Worm (Caenorhabditis elegans): Measurements from ENCODE around the gene lact-8.

DNA sequence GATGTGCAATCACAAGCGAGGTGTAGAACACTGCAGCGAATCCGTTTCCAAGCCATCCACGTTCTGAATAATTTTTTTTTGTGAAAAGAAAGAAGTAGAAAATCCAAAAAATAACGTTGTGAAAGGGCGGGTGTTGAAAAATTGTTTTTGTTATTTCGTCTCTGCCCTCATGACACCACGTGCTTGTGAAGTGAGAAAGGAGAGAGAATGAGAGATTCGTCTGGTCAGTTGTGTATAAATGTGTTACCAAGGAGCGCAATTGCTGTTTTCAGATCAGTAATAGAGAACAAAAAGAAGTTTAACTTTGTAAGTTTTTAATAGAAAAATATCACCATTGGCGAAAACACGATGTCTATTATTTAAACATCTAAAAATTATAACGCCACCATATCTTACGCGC, 27.8 kb upstream of the lact-8 start:
- no peak for TF ChIP-seq ama-1 (optimal IDR thresholded peaks at IDR 0.05)
- TF ChIP-seq sea-1 (GFP tag; conservative IDR thresholded peaks at IDR 0.05): no peak
- no peak for TF ChIP-seq F13C5.2 (tag; optimal IDR thresholded peaks at IDR 0.05)
- TF ChIP-seq tbx-11 (GFP tag; IDR thresholded peaks at IDR 0.05): no peak
- no peak for TF ChIP-seq B0310.2 (tag; optimal IDR thresholded peaks at IDR 0.05)
- no peak for TF ChIP-seq tbx-37 (GFP tag; conservative IDR thresholded peaks at IDR 0.05)
- TF ChIP-seq ceh-36 (tag; optimal IDR thresholded peaks at IDR 0.05): no peak
- no peak for TF ChIP-seq hnd-1 (tag; optimal IDR thresholded peaks at IDR 0.05)
- TF ChIP-seq scrt-1 (GFP tag; IDR thresholded peaks at IDR 0.05): no peak
- no peak for TF ChIP-seq flt-1 (GFP tag; IDR thresholded peaks at IDR 0.05)
- TF ChIP-seq ceh-13 (GFP tag; optimal IDR thresholded peaks at IDR 0.05): no peak
- TF ChIP-seq aly-1 (tag; optimal IDR thresholded peaks at IDR 0.05): no peak

All from whole organism, early embryonic.